Worm (Caenorhabditis elegans) whole organism, mixed stage, embryonic: Measurements from ENCODE around the gene hmg-1.2.

Source experiments
- M03D4.4 ChIP-seq: sonication (generic microtip); optimal IDR thresholded peaks from 2 replicates; lab custom pipeline; 2017; ENCODE audit warnings: mild to moderate bottlenecking, missing genetic modification characterization, missing compliant biosample characterization
- bed-3 ChIP-seq: fragments of 200-800 bp; sonication (Bioruptor generic); optimal IDR thresholded peaks from 3 replicates; lab custom pipeline; 2018; ENCODE audit warnings: mild to moderate bottlenecking, missing genetic modification characterization, moderate library complexity, missing compliant biosample characterization
- blmp-1 ChIP-seq: fragments of 150-350 bp; optimal IDR thresholded peaks from 2 replicates; lab custom pipeline; 2014; ENCODE audit warnings: missing biosample characterization, missing genetic modification characterization
- ceh-39 ChIP-seq: fragments of 150-350 bp; optimal IDR thresholded peaks from 2 replicates; lab custom pipeline; 2014; ENCODE audit warnings: missing biosample characterization, missing genetic modification characterization
- ceh-43 ChIP-seq: fragments of 200-800 bp; sonication (Bioruptor generic); optimal IDR thresholded peaks from 2 replicates; lab custom pipeline; 2018; ENCODE audit warnings: mild to moderate bottlenecking, missing genetic modification characterization, moderate library complexity, missing compliant biosample characterization
- ceh-83 ChIP-seq: fragments of 200-800 bp; sonication (Bioruptor generic); optimal IDR thresholded peaks from 2 replicates; lab custom pipeline; 2018; ENCODE audit warnings: mild to moderate bottlenecking, missing genetic modification characterization, missing compliant biosample characterization
- cnd-1 ChIP-seq: fragments of 200-800 bp; sonication (Bioruptor generic); optimal IDR thresholded peaks from 2 replicates; lab custom pipeline; 2018; ENCODE audit warnings: mild to moderate bottlenecking, missing genetic modification characterization, missing compliant biosample characterization
- drap-1 ChIP-seq: fragments of 200-800 bp; sonication (Bioruptor generic); optimal IDR thresholded peaks from 3 replicates; lab custom pipeline; 2018; ENCODE audit warnings: mild to moderate bottlenecking, missing genetic modification characterization, missing compliant biosample characterization
- elt-1 ChIP-seq: sonication (generic microtip); optimal IDR thresholded peaks from 2 replicates; lab custom pipeline; 2017; ENCODE audit warnings: missing genetic modification characterization, mild to moderate bottlenecking, missing compliant biosample characterization, antibody characterized with exemption, moderate library complexity, borderline replicate concordance; ENCODE audit not compliant: insufficient read depth
- elt-3 ChIP-seq: fragments of 150-350 bp; optimal IDR thresholded peaks from 2 replicates; lab custom pipeline; 2014; ENCODE audit warnings: missing biosample characterization, missing genetic modification characterization
- flh-1 ChIP-seq: fragments of 200-800 bp; sonication (Bioruptor generic); optimal IDR thresholded peaks from 2 replicates; lab custom pipeline; 2018; ENCODE audit warnings: mild to moderate bottlenecking, missing genetic modification characterization, moderate library complexity, missing compliant biosample characterization
- ham-2 ChIP-seq: fragments of 200-800 bp; sonication (Bioruptor generic); optimal IDR thresholded peaks from 2 replicates; lab custom pipeline; 2018; ENCODE audit warnings: mild to moderate bottlenecking, missing genetic modification characterization, missing compliant biosample characterization
- hlh-1 ChIP-seq: fragments of 150-350 bp; optimal IDR thresholded peaks from 2 replicates; lab custom pipeline; 2014; ENCODE audit warnings: missing biosample characterization, missing genetic modification reagents, missing genetic modification characterization
- lin-32 ChIP-seq: fragments of 200-800 bp; sonication (Bioruptor generic); optimal IDR thresholded peaks from 2 replicates; lab custom pipeline; 2018; ENCODE audit warnings: mild to moderate bottlenecking, missing genetic modification characterization, missing compliant biosample characterization
- mab-5 ChIP-seq: fragments of 150-350 bp; optimal IDR thresholded peaks from 2 replicates; lab custom pipeline; 2014; ENCODE audit warnings: missing biosample characterization, missing genetic modification characterization
- mep-1 ChIP-seq: fragments of 150-350 bp; optimal IDR thresholded peaks from 2 replicates; lab custom pipeline; 2017; ENCODE audit warnings: missing biosample characterization, missing genetic modification reagents, missing genetic modification characterization, inconsistent platforms
- mls-2 ChIP-seq: sonication (generic microtip); optimal IDR thresholded peaks from 2 replicates; lab custom pipeline; 2016; ENCODE audit warnings: mild to moderate bottlenecking, missing genetic modification characterization, moderate library complexity, missing compliant biosample characterization
- nhr-12 ChIP-seq: fragments of 150-350 bp; optimal IDR thresholded peaks from 2 replicates; lab custom pipeline; 2014; ENCODE audit warnings: missing biosample characterization, missing genetic modification characterization
- nhr-2 ChIP-seq: fragments of 150-350 bp; optimal IDR thresholded peaks from 2 replicates; lab custom pipeline; 2014; ENCODE audit warnings: missing biosample characterization, missing genetic modification characterization
- nhr-237 ChIP-seq: fragments of 150-350 bp; optimal IDR thresholded peaks from 2 replicates; lab custom pipeline; 2014; ENCODE audit warnings: missing biosample characterization, missing genetic modification characterization
- nhr-28 ChIP-seq: fragments of 150-350 bp; optimal IDR thresholded peaks from 2 replicates; lab custom pipeline; 2014; ENCODE audit warnings: missing biosample characterization, missing genetic modification characterization
- nhr-76 ChIP-seq: sonication (generic microtip); optimal IDR thresholded peaks from 2 replicates; lab custom pipeline; 2017; ENCODE audit warnings: missing biosample characterization, missing genetic modification characterization
- pha-4 ChIP-seq: fragments of 150-350 bp; optimal IDR thresholded peaks from 2 replicates; lab custom pipeline; 2018; ENCODE audit warnings: missing biosample characterization, missing genetic modification reagents, missing genetic modification characterization
- sem-2 ChIP-seq: fragments of 200-800 bp; sonication (Bioruptor generic); optimal IDR thresholded peaks from 2 replicates; lab custom pipeline; 2018; ENCODE audit warnings: mild to moderate bottlenecking, missing genetic modification characterization, missing compliant biosample characterization
- snpc-4 ChIP-seq: fragments of 150-350 bp; optimal IDR thresholded peaks from 2 replicates; lab custom pipeline; 2014; ENCODE audit warnings: missing biosample characterization, missing genetic modification characterization
- sptf-1 ChIP-seq: sonication (generic microtip); optimal IDR thresholded peaks from 2 replicates; lab custom pipeline; 2017; ENCODE audit warnings: mild to moderate bottlenecking, missing genetic modification characterization, moderate library complexity, missing compliant biosample characterization
- tbx-8 ChIP-seq: fragments of 200-800 bp; sonication (Bioruptor generic); optimal IDR thresholded peaks from 2 replicates; lab custom pipeline; 2018; ENCODE audit warnings: mild to moderate bottlenecking, missing genetic modification characterization, moderate library complexity, missing compliant biosample characterization
- unc-120 ChIP-seq: sonication (generic microtip); optimal IDR thresholded peaks from 2 replicates; lab custom pipeline; 2017; ENCODE audit warnings: missing genetic modification characterization, missing compliant biosample characterization; ENCODE audit not compliant: poor library complexity, severe bottlenecking
- unc-39 ChIP-seq: fragments of 150-350 bp; optimal IDR thresholded peaks from 2 replicates; lab custom pipeline; 2014; ENCODE audit warnings: missing biosample characterization, missing genetic modification characterization
- unc-62 ChIP-seq: fragments of 150-350 bp; optimal IDR thresholded peaks from 2 replicates; lab custom pipeline; 2014; ENCODE audit warnings: missing biosample characterization, missing genetic modification reagents, missing genetic modification characterization
- ztf-11 ChIP-seq: fragments of 150-350 bp; optimal IDR thresholded peaks from 2 replicates; lab custom pipeline; 2014; ENCODE audit warnings: missing biosample characterization, missing genetic modification characterization

Gene hmg-1.2

DNA sequence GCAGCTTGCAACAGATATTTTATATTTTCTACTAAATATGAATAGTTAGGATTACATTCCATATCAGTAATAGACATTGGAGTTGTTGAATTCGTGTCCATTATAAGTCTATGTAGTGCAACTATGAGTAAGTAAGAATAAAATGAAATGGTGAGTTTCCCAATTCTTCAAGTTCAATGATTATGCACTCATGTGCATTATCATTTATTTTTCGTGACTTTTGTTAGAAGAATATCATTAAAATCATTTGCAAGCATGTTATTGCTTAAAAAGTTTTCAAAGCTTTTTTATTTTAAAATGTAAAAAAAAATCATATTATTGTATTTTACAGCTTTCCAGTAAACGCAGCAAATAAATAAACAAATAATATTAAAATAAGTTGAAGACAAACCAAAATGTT lies 23.5 kb upstream of the hmg-1.2 start, which contains the start of gene srg-9:
TSS of gene srg-9 (minus strand) at position 101 of the 400 bp plus-strand sequence.
- TF ChIP-seq unc-39 (tag; lab: Kevin White, UChicago) (no peak), sem-2 (GFP tag; lab: Kevin White, UChicago) (no peak), lin-32 (GFP tag; lab: Kevin White, UChicago) (no peak), nhr-12 (tag; lab: Kevin White, UChicago) (no peak), drap-1 (GFP tag; lab: Kevin White, UChicago) (no peak), nhr-28 (tag; lab: Kevin White, UChicago) (no peak), nhr-76 (no peak), flh-1 (no peak), pha-4 (tag; lab: Kevin White, UChicago) (no peak), bed-3 (GFP tag; lab: Kevin White, UChicago) (no peak), nhr-2 (tag; lab: Kevin White, UChicago) (no peak), nhr-237 (tag; lab: Kevin White, UChicago) (no peak), ceh-43 (no peak), unc-62 (GFP tag; lab: Kevin White, UChicago) (no peak)

DNA sequence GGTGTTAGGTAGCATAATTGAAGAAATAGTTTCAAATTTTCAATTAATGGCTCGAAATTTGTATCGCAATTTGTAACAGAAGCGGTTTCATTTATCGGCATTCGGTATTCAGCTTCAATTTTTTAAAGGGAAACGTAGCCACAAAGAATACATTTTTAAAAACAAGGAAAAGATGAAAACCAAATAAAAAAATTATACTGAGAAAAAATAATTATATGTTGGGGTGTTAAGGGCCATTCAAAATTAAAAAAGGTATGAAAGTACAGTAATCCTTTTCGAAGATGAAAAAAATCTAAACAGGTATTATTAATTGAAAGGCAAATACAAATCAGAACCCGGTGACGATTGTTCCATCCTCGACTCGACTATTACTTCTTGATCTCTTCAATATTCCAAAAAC lies 21.9 kb upstream of the hmg-1.2 start, which contains the start of gene srg-1:
TSS of gene srg-1 (minus strand) at position 101 of the 400 bp plus-strand sequence.
- TF ChIP-seq unc-39 (tag; lab: Kevin White, UChicago): no peak

DNA sequence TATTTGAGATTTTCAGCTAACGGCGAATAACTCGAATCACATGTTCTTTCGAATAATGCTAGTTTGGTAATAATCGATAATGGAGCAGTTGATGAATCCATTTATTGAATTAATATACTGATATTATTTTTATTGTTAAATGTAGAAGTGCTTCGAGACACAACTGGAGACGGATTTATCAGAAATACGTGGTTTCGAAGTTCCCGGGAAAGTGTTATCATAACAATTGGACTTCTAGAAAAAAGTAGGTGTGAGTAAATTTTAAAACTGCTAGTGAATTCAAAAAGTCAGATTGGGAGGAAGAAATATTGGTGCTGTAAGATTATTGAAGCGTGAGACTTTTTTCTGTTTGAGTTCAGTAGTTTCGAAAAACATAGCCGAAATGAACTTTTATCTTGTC lies 20.1 kb upstream of the hmg-1.2 start, which contains the start of gene srg-2:
TSS of gene srg-2 (minus strand) at position 101 of the 400 bp plus-strand sequence.
- TF ChIP-seq M03D4.4 (tag; lab: Kevin White, UChicago) (no peak), sem-2 (GFP tag; lab: Kevin White, UChicago) (no peak), nhr-2 (tag; lab: Kevin White, UChicago) (no peak), ceh-83 (GFP tag; lab: Kevin White, UChicago) (no peak), ceh-43 (no peak), ceh-39 (tag; lab: Kevin White, UChicago) (no peak), sptf-1 (tag; lab: Kevin White, UChicago) (no peak)

DNA sequence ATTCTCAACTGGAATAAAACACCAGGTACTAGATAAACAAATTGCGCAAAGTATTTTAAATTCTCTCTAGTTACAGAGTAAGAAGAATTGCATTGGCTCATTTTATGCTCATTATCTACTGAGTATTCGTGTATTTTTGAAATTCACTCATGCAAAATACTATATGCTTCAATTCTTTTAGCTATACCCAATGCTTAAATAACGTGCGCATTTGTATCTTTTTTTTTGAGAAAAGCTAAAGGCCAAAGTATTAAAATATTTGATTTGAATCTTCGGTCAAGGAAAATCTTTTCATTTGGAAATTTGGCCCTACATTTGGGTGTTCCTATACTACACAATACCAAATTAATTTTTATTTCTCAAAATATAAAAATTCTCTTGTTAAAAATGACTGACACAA lies 18.2 kb upstream of the hmg-1.2 start, which contains the start of gene srg-4:
TSS of gene srg-4 (minus strand) at position 101 of the 400 bp plus-strand sequence.
- no peak for TF ChIP-seq blmp-1 (tag; lab: Kevin White, UChicago)
- no peak for TF ChIP-seq nhr-237 (tag; lab: Kevin White, UChicago)
- no peak for TF ChIP-seq lin-32 (GFP tag; lab: Kevin White, UChicago)
- no peak for TF ChIP-seq unc-39 (tag; lab: Kevin White, UChicago)
- no peak for TF ChIP-seq unc-62 (GFP tag; lab: Kevin White, UChicago)
- no peak for TF ChIP-seq nhr-12 (tag; lab: Kevin White, UChicago)
- no peak for TF ChIP-seq elt-3 (tag; lab: Kevin White, UChicago)
- TF ChIP-seq drap-1 (GFP tag; lab: Kevin White, UChicago): no peak
- TF ChIP-seq mep-1 (tag; lab: Kevin White, UChicago): no peak
- no peak for TF ChIP-seq cnd-1
- no peak for TF ChIP-seq mab-5 (tag; lab: Kevin White, UChicago)
- TF ChIP-seq sem-2 (GFP tag; lab: Kevin White, UChicago): no peak
- TF ChIP-seq ztf-11 (tag; lab: Kevin White, UChicago): no peak
- no peak for TF ChIP-seq tbx-8 (GFP tag; lab: Kevin White, UChicago)
- TF ChIP-seq ham-2 (GFP tag; lab: Kevin White, UChicago): no peak

DNA sequence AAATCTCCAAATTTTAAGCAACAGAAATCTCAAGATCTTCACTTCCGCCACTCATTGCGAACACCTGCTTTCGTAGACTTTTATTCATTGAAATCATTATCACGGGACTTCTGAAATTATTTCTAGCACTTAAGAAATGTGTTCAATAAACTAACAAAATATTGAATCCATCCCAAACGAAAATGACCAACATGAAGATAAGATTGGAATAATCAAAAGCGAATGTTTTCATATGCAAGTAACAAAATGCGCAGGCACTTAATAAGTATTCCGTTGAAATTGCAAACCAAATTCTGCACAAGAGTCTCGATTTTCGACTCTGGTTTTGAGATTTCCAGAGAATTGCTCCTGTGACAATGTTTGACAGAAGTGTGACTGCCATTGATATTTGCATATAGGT lies 15.7 kb upstream of the hmg-1.2 start, which contains the start of gene srg-5:
TSS of gene srg-5 (minus strand) at position 101 of the 400 bp plus-strand sequence.
- TF ChIP-seq unc-39 (tag; lab: Kevin White, UChicago): no peak
- TF ChIP-seq mls-2 (tag; lab: Kevin White, UChicago): no peak
- TF ChIP-seq ham-2 (GFP tag; lab: Kevin White, UChicago): no peak
- no peak for TF ChIP-seq unc-120 (tag; lab: Kevin White, UChicago)
- TF ChIP-seq snpc-4 (tag; lab: Kevin White, UChicago): no peak
- no peak for TF ChIP-seq blmp-1 (tag; lab: Kevin White, UChicago)
- TF ChIP-seq mep-1 (tag; lab: Kevin White, UChicago): no peak

DNA sequence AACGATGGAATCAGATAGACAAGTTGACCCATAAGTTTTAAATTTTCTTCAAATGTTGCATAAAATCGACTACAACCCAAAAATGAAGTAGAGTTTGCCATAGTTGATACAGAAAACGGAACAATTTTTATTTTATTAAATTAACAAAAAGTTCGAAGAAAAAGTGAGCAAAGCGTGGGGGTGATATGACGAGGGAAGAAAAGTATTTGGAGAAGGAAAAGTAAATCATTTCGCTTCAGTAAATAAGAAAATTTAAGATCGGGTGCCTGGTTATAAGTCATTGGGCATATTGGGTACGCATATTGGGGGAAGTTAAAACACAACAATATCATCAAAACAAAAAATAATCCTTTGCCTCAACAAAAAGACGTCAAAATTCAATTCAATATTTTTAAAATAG lies 14.3 kb upstream of the hmg-1.2 start, which contains the start of gene srg-6:
TSS of gene srg-6 (minus strand) at position 101 of the 400 bp plus-strand sequence.
- TF ChIP-seq tbx-8 (GFP tag; lab: Kevin White, UChicago) (no peak), ceh-43 (no peak), hlh-1 (tag; lab: Kevin White, UChicago) (no peak), elt-1 (tag; lab: Kevin White, UChicago) (no peak), nhr-237 (tag; lab: Kevin White, UChicago) (no peak), lin-32 (GFP tag; lab: Kevin White, UChicago) (no peak), cnd-1 (no peak), ham-2 (GFP tag; lab: Kevin White, UChicago) (no peak), unc-39 (tag; lab: Kevin White, UChicago) (no peak), snpc-4 (tag; lab: Kevin White, UChicago) (no peak), mep-1 (tag; lab: Kevin White, UChicago) (no peak), drap-1 (GFP tag; lab: Kevin White, UChicago) (no peak), nhr-12 (tag; lab: Kevin White, UChicago) (no peak), unc-120 (tag; lab: Kevin White, UChicago) (no peak), elt-3 (tag; lab: Kevin White, UChicago) (no peak), blmp-1 (tag; lab: Kevin White, UChicago) (no peak), flh-1 (no peak), pha-4 (tag; lab: Kevin White, UChicago) (no peak), nhr-2 (tag; lab: Kevin White, UChicago) (no peak), M03D4.4 (tag; lab: Kevin White, UChicago) (no peak)
